5 worm cellular contexts compared by ENCODE assay signal in genomic region chrIII:9861470-9862342, ce11.
TF ChIP-seq lines count a peak whose summit lies in the region.

No protein-coding gene starts in this region.

TF ChIP-seq in whole organism, L1 larva, 84 proteins besides CTCF, POLR2A, EP300 and RAD21 (continues in another document):
- TF ChIP-seq F16B12.6 (tag; optimal IDR thresholded peaks at IDR 0.05; lab: Kevin White, UChicago) (no peak), lir-3 (tag; optimal IDR thresholded peaks at IDR 0.05; lab: Kevin White, UChicago; ENCODE audit: poor library complexity) (peak; percentile 48), ztf-11 (tag; optimal IDR thresholded peaks at IDR 0.05; lab: Kevin White, UChicago) (peak in 1 of 2 experiments; percentile 61), snu-23 (GFP tag; optimal IDR thresholded peaks at IDR 0.05; lab: Kevin White, UChicago) (peak; percentile 59), tlp-1 (tag; optimal IDR thresholded peaks at IDR 0.05; lab: Kevin White, UChicago) (no peak), C04F5.9 (tag; optimal IDR thresholded peaks at IDR 0.05; lab: Kevin White, UChicago) (no peak), snpc-4 (tag; optimal IDR thresholded peaks at IDR 0.05; lab: Kevin White, UChicago) (no peak), lin-14 (GFP tag; optimal IDR thresholded peaks at IDR 0.05; lab: Kevin White, UChicago) (peak; percentile 54), grh-1 (GFP tag; IDR thresholded peaks at IDR 0.05; lab: Robert Waterston, UW) (no peak), nhr-84 (tag; optimal IDR thresholded peaks at IDR 0.05; lab: Kevin White, UChicago) (no peak), ceh-63 (GFP tag; optimal IDR thresholded peaks at IDR 0.05; lab: Kevin White, UChicago) (no peak), mdl-1 (tag; optimal IDR thresholded peaks at IDR 0.05; lab: Kevin White, UChicago) (peak in 1 of 2 experiments; percentile 75), fkh-10 (GFP tag; optimal IDR thresholded peaks at IDR 0.05; lab: Kevin White, UChicago) (peak; percentile 10), ceh-88 (GFP tag; IDR thresholded peaks at IDR 0.05; lab: Robert Waterston, UW) (no peak), aly-2 (tag; optimal IDR thresholded peaks at IDR 0.05; lab: Kevin White, UChicago) (peak; percentile 49), nhr-90 (tag; optimal IDR thresholded peaks at IDR 0.05; lab: Kevin White, UChicago; ENCODE audit: poor library complexity) (peak; percentile 63), dpl-1 (GFP tag; optimal IDR thresholded peaks at IDR 0.05; lab: Kevin White, UChicago) (peak; percentile 23 to 47 (median 36)), hlh-17 (GFP tag; optimal IDR thresholded peaks at IDR 0.05; lab: Kevin White, UChicago; ENCODE audit: borderline replicate concordance) (no peak)

TF ChIP-seq in whole organism, L3 larva, 47 proteins besides CTCF, POLR2A, EP300 and RAD21 (continues in another document):
- TF ChIP-seq nhr-25 (tag; optimal IDR thresholded peaks at IDR 0.05; lab: Kevin White, UChicago) (peak; percentile 19), nhr-23 (tag; optimal IDR thresholded peaks at IDR 0.05; lab: Kevin White, UChicago) (no peak), nhr-76 (tag; optimal IDR thresholded peaks at IDR 0.05; lab: Kevin White, UChicago) (no peak), mdl-1 (tag; optimal IDR thresholded peaks at IDR 0.05; lab: Kevin White, UChicago) (no peak), elt-1 (tag; optimal IDR thresholded peaks at IDR 0.05; lab: Kevin White, UChicago) (no peak), hmg-11 (tag; optimal IDR thresholded peaks at IDR 0.05; lab: Kevin White, UChicago) (peak; percentile 53), nfya-1 (tag; optimal IDR thresholded peaks at IDR 0.05; lab: Kevin White, UChicago; ENCODE audit: insufficient read depth) (peak; percentile 47), jun-1 (tag; optimal IDR thresholded peaks at IDR 0.05; lab: Kevin White, UChicago) (peak; percentile 71), egl-27 (tag; optimal IDR thresholded peaks at IDR 0.05; lab: Kevin White, UChicago) (no peak), tbx-2 (tag; optimal IDR thresholded peaks at IDR 0.05; lab: Kevin White, UChicago) (peak; percentile 20), pqm-1 (tag; optimal IDR thresholded peaks at IDR 0.05; lab: Kevin White, UChicago) (peak; percentile 15), ZK546.5 (tag; optimal IDR thresholded peaks at IDR 0.05; lab: Kevin White, UChicago) (no peak), nhr-77 (tag; optimal IDR thresholded peaks at IDR 0.05; lab: Kevin White, UChicago) (no peak), zag-1 (tag; optimal IDR thresholded peaks at IDR 0.05; lab: Kevin White, UChicago) (no peak), nhr-28 (tag; optimal IDR thresholded peaks at IDR 0.05; lab: Kevin White, UChicago) (no peak), elt-3 (tag; optimal IDR thresholded peaks at IDR 0.05; lab: Kevin White, UChicago) (peak in 1 of 3 experiments; percentile 38), nhr-67 (tag; optimal IDR thresholded peaks at IDR 0.05; lab: Kevin White, UChicago) (no peak), skn-1 (tag; optimal IDR thresholded peaks at IDR 0.05; lab: Kevin White, UChicago) (peak; percentile 46), nhr-237 (tag; optimal IDR thresholded peaks at IDR 0.05; lab: Kevin White, UChicago) (no peak)

TF ChIP-seq in whole organism, early embryonic, 17 proteins besides CTCF, POLR2A, EP300 and RAD21:
- no peak for TF ChIP-seq ama-1 (optimal IDR thresholded peaks at IDR 0.05; lab: Kevin White, UChicago)
- TF ChIP-seq hnd-1 (tag; optimal IDR thresholded peaks at IDR 0.05; lab: Kevin White, UChicago) = peak; percentile 77
- TF ChIP-seq tbx-37 (GFP tag; conservative IDR thresholded peaks at IDR 0.05; lab: Robert Waterston, UW) = peak; percentile 94
- TF ChIP-seq tra-4 (tag; optimal IDR thresholded peaks at IDR 0.05; lab: Kevin White, UChicago) = peak; percentile 45
- peak; percentile 78 for TF ChIP-seq hmbx-1 (tag; optimal IDR thresholded peaks at IDR 0.05; lab: Kevin White, UChicago)
- peak; percentile 83 for TF ChIP-seq B0310.2 (tag; optimal IDR thresholded peaks at IDR 0.05; lab: Kevin White, UChicago)
- peak; percentile 86 for TF ChIP-seq ceh-36 (tag; optimal IDR thresholded peaks at IDR 0.05; lab: Kevin White, UChicago)
- TF ChIP-seq sea-1 (GFP tag; conservative IDR thresholded peaks at IDR 0.05; lab: Robert Waterston, UW) = peak; percentile 88
- peak; percentile 94 for TF ChIP-seq scrt-1 (GFP tag; IDR thresholded peaks at IDR 0.05; lab: Robert Waterston, UW)
- peak; percentile 95 for TF ChIP-seq pes-1 (GFP tag; IDR thresholded peaks at IDR 0.05; lab: Robert Waterston, UW)
- TF ChIP-seq ceh-13 (GFP tag; optimal IDR thresholded peaks at IDR 0.05; lab: Kevin White, UChicago) = peak; percentile 67
- peak; percentile 84 for TF ChIP-seq ets-7 (tag; optimal IDR thresholded peaks at IDR 0.05; lab: Kevin White, UChicago)
- TF ChIP-seq F13C5.2 (tag; optimal IDR thresholded peaks at IDR 0.05; lab: Kevin White, UChicago) = peak; percentile 84
- TF ChIP-seq tbx-11 (GFP tag; IDR thresholded peaks at IDR 0.05; lab: Robert Waterston, UW) = peak; percentile 93
- TF ChIP-seq hmg-4 (GFP tag; optimal IDR thresholded peaks at IDR 0.05; lab: Kevin White, UChicago) = peak; percentile 91
- TF ChIP-seq aly-1 (tag; optimal IDR thresholded peaks at IDR 0.05; lab: Kevin White, UChicago) = peak; percentile 86
- peak; percentile 91 for TF ChIP-seq flt-1 (GFP tag; IDR thresholded peaks at IDR 0.05; lab: Robert Waterston, UW)

TF ChIP-seq in whole organism, midembryonic, 9 proteins besides CTCF, POLR2A, EP300 and RAD21:
- TF ChIP-seq ref-1 (GFP tag; conservative IDR thresholded peaks at IDR 0.05; lab: Robert Waterston, UW) (peak; percentile 88), ztf-23 (GFP tag; IDR thresholded peaks at IDR 0.05; lab: Robert Waterston, UW) (peak; percentile 94), med-1 (GFP tag; optimal IDR thresholded peaks at IDR 0.05; lab: Kevin White, UChicago; ENCODE audit: insufficient read depth) (peak; percentile 64), T22C8.4 (GFP tag; IDR thresholded peaks at IDR 0.05; lab: Robert Waterston, UW) (peak; percentile 90), ztf-29 (GFP tag; IDR thresholded peaks at IDR 0.05; lab: Robert Waterston, UW) (peak; percentile 93), cog-1 (tag; optimal IDR thresholded peaks at IDR 0.05; lab: Kevin White, UChicago) (peak; percentile 64), klf-2 (GFP tag; conservative IDR thresholded peaks at IDR 0.05; lab: Robert Waterston, UW) (peak; percentile 91), flt-1 (GFP tag; IDR thresholded peaks at IDR 0.05; lab: Robert Waterston, UW) (peak; percentile 95), tab-1 (GFP tag; IDR thresholded peaks at IDR 0.05; lab: Robert Waterston, UW) (peak; percentile 96)
TF ChIP-seq in whole organism, midembryonic: peak in this region for 9.

TF ChIP-seq in whole organism, young adult, 124 proteins besides CTCF, POLR2A, EP300 and RAD21 (continues in another document):
- peak; percentile 85 for TF ChIP-seq ztf-25 (GFP tag; IDR thresholded peaks at IDR 0.05; lab: Robert Waterston, UW)
- peak; percentile 25 for TF ChIP-seq nhr-80 (tag; optimal IDR thresholded peaks at IDR 0.05; lab: Kevin White, UChicago)
- TF ChIP-seq F57A8.1 (GFP tag; optimal IDR thresholded peaks at IDR 0.05; lab: Kevin White, UChicago) = no peak
- TF ChIP-seq ztf-22 (GFP tag; optimal IDR thresholded peaks at IDR 0.05; lab: Kevin White, UChicago) = no peak
- peak; percentile 67 for TF ChIP-seq lin-54 (GFP tag; optimal IDR thresholded peaks at IDR 0.05; lab: Kevin White, UChicago)
- TF ChIP-seq F49E8.2 (tag; optimal IDR thresholded peaks at IDR 0.05; lab: Kevin White, UChicago; ENCODE audit: insufficient read depth) = no peak
- peak; percentile 82; the same call in 1 of the 2 replicates for TF ChIP-seq ceh-40 (GFP tag; IDR thresholded peaks at IDR 0.05; lab: Robert Waterston, UW)
- TF ChIP-seq xnd-1 (tag; optimal IDR thresholded peaks at IDR 0.05; lab: Kevin White, UChicago) = no peak
- no peak for TF ChIP-seq sea-2 (GFP tag; IDR thresholded peaks at IDR 0.05; lab: Robert Waterston, UW)
- TF ChIP-seq F10E7.11 (tag; optimal IDR thresholded peaks at IDR 0.05; lab: Kevin White, UChicago) = peak; percentile 55
- TF ChIP-seq him-1 (tag; optimal IDR thresholded peaks at IDR 0.05; lab: Kevin White, UChicago) = peak; percentile 58
- no peak for TF ChIP-seq lir-1 (GFP tag; conservative IDR thresholded peaks at IDR 0.05; lab: Robert Waterston, UW)
- no peak for TF ChIP-seq nfya-1 (tag; optimal IDR thresholded peaks at IDR 0.05; lab: Kevin White, UChicago; ENCODE audit: borderline replicate concordance, insufficient read depth)
- peak; percentile 54; the same call in 1 of the 2 replicates for TF ChIP-seq pbrm-1 (GFP tag; IDR thresholded peaks at IDR 0.05; lab: Robert Waterston, UW)
- TF ChIP-seq ceh-91 (GFP tag; IDR thresholded peaks at IDR 0.05; lab: Robert Waterston, UW) = no peak
- TF ChIP-seq F39B2.1 (GFP tag; IDR thresholded peaks at IDR 0.05; lab: Robert Waterston, UW) = 0 out of 2 replicates have a peak, but pooled peaks have one; percentile 29
- no peak for TF ChIP-seq gei-17 (GFP tag; optimal IDR thresholded peaks at IDR 0.05; lab: Kevin White, UChicago)
- TF ChIP-seq ztf-28 (GFP tag; IDR thresholded peaks at IDR 0.05; lab: Robert Waterston, UW) = no peak
- peak; percentile 60 for TF ChIP-seq rpc-1 (optimal IDR thresholded peaks at IDR 0.05; lab: Kevin White, UChicago)
- peak; percentile 83 for TF ChIP-seq rpc-1 (tag; optimal IDR thresholded peaks at IDR 0.05; lab: Kevin White, UChicago)
- TF ChIP-seq egl-18 (GFP tag; IDR thresholded peaks at IDR 0.05; lab: Robert Waterston, UW) = no peak
- TF ChIP-seq lin-40 (tag; optimal IDR thresholded peaks at IDR 0.05; lab: Kevin White, UChicago) = peak; percentile 64
- no peak for TF ChIP-seq attf-6 (GFP tag; IDR thresholded peaks at IDR 0.05; lab: Robert Waterston, UW)
- TF ChIP-seq Y79H2A.3 (GFP tag; conservative IDR thresholded peaks at IDR 0.05; lab: Robert Waterston, UW) = no peak
- TF ChIP-seq C17E4.6 (GFP tag; IDR thresholded peaks at IDR 0.05; lab: Robert Waterston, UW) = no peak
- 0 out of 2 replicates have a peak, but pooled peaks have one; percentile 27 for TF ChIP-seq D2030.7 (GFP tag; IDR thresholded peaks at IDR 0.05; lab: Robert Waterston, UW)
- peak; percentile 54 for TF ChIP-seq snpc-3.4 (tag; optimal IDR thresholded peaks at IDR 0.05; lab: Kevin White, UChicago)
- peak; percentile 14 for TF ChIP-seq hrde-1 (tag; optimal IDR thresholded peaks at IDR 0.05; lab: Kevin White, UChicago; ENCODE audit: borderline replicate concordance)
- peak; percentile 56 for TF ChIP-seq madf-10 (tag; optimal IDR thresholded peaks at IDR 0.05; lab: Kevin White, UChicago)
- TF ChIP-seq rcor-1 (GFP tag; IDR thresholded peaks at IDR 0.05; lab: Robert Waterston, UW) = peak; percentile 81
- 0 out of 2 replicates have a peak, but pooled peaks have one; percentile 71 for TF ChIP-seq aptf-3 (GFP tag; IDR thresholded peaks at IDR 0.05; lab: Robert Waterston, UW)
- peak; percentile 43 for TF ChIP-seq mxl-1 (tag; optimal IDR thresholded peaks at IDR 0.05; lab: Kevin White, UChicago)
- peak; percentile 51 for TF ChIP-seq hlh-12 (tag; optimal IDR thresholded peaks at IDR 0.05; lab: Kevin White, UChicago)
- peak; percentile 72 for TF ChIP-seq mcd-1 (GFP tag; IDR thresholded peaks at IDR 0.05; lab: Robert Waterston, UW)
- peak; percentile 47 for TF ChIP-seq ztf-26 (tag; optimal IDR thresholded peaks at IDR 0.05; lab: Kevin White, UChicago)

Comparison
In these comparisons a context has a peak if more than half of its experiments do, and no peak if none do; other contexts are left out.
1. Of the 8 proteins assayed by ChIP-seq in both whole organism, young adult and whole organism, L1 larva: peak only in whole organism, young adult: none; only in whole organism, L1 larva: dpl-1 and efl-1; in both: nhr-90 and unc-130; in neither: 1; mixed calls (peak in some experiments, not most) for 3.